Worm (Caenorhabditis elegans) whole organism, midembryonic: ENCODE measurements around the gene cnc-7.

Source experiments
- cog-1 ChIP-seq: sonication (generic microtip); optimal IDR thresholded peaks from 2 replicates; lab custom pipeline; 2016; ENCODE audit warnings: missing genetic modification characterization, missing compliant biosample characterization
- med-1 ChIP-seq: sonication (generic microtip); optimal IDR thresholded peaks from 2 replicates; lab custom pipeline; 2017; ENCODE audit warnings: missing genetic modification characterization, mild to moderate bottlenecking, missing compliant biosample characterization, antibody characterized with exemption, missing genetic modification reagents; ENCODE audit not compliant: insufficient read depth
- ztf-23 ChIP-seq: fragments of 200-800 bp; sonication (Bioruptor generic); IDR thresholded peaks from 2 replicates; pipeline ENCODE4 v1.3.6; 2022; ENCODE audit warnings: missing genetic modification reagents, missing genetic modification characterization, missing compliant biosample characterization

DNA sequence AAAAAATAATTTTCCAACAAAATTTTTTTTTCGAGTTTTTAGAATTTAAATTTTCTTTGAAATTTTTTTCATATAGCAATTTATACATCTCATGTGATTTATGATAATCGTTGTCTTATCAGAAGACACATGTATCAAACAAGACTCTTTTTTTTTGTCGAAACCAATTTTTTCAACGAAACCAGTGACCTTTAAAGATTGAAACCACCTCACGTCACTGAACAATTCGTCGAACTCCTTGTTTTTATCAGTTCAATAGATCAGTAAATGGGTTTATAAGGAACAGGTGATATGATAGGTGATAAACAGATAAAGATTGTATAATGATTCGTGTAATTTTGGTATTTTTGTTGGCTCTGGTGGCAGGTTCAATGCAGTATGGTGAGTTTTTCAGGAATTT lies at the start of gene cnc-7:
- TF ChIP-seq cog-1 (tag; lab: Kevin White, UChicago) (no peak), med-1 (GFP tag; lab: Kevin White, UChicago) (no peak), ztf-23 (no peak)
